Fruit fly (Drosophila melanogaster) whole organism, embryonic: ENCODE measurements around the gene CG43450.

Experiments
- B-H1 ChIP-seq: fragments of 200-800 bp; sonication (Bioruptor generic); IDR thresholded peaks from 3 replicates; pipeline ENCODE4 v1.3.6; 2022; ENCODE audit warnings: missing biosample characterization, missing genetic modification characterization
- CG11456 ChIP-seq: fragments of 200-800 bp; sonication (Bioruptor generic); IDR thresholded peaks from 3 replicates; pipeline ENCODE4 v1.3.6; 2022; ENCODE audit warnings: missing biosample characterization, missing genetic modification characterization
- CG30020 ChIP-seq: fragments of 200-800 bp; optimal IDR thresholded peaks from 2 replicates; lab custom pipeline; 2019; ENCODE audit warnings: missing biosample characterization, mild to moderate bottlenecking, missing genetic modification characterization, moderate library complexity
- CG31224 ChIP-seq: fragments of 200-800 bp; sonication (Bioruptor generic); IDR thresholded peaks from 2 replicates; pipeline ENCODE4 v1.3.6; 2022; ENCODE audit warnings: missing biosample characterization, missing genetic modification characterization
- HLH54F ChIP-seq: fragments of 200-800 bp; sonication (Bioruptor generic); optimal IDR thresholded peaks from 3 replicates; lab custom pipeline; 2016; ENCODE audit warnings: missing biosample characterization, missing genetic modification characterization
- Ravus ChIP-seq: fragments of 200-800 bp; sonication (Bioruptor generic); IDR thresholded peaks from 2 replicates; pipeline ENCODE4 v1.3.6; 2022; ENCODE audit warnings: missing biosample characterization, missing genetic modification characterization
- Sox102F ChIP-seq: fragments of 200-800 bp; sonication (Bioruptor generic); optimal IDR thresholded peaks from 2 replicates; lab custom pipeline; 2018; ENCODE audit warnings: missing biosample characterization, mild to moderate bottlenecking, missing genetic modification characterization, moderate library complexity
- bsh ChIP-seq, 2 experiments: fragments of 200-800 bp; sonication (Bioruptor generic); optimal IDR thresholded peaks; 2 replicates each; lab custom pipeline; 2017 to 2018; ENCODE audit warnings: mild to moderate bottlenecking in 2 of 2, missing biosample characterization in 2 of 2, missing genetic modification characterization in 2 of 2, moderate library complexity in 1 of 2
- cato ChIP-seq: fragments of 200-800 bp; sonication (Bioruptor generic); optimal IDR thresholded peaks from 2 replicates; lab custom pipeline; 2016; ENCODE audit warnings: missing biosample characterization, missing genetic modification characterization, borderline replicate concordance
- esg ChIP-seq: fragments of 200-800 bp; sonication (Bioruptor generic); conservative IDR thresholded peaks from 2 replicates; pipeline ENCODE4 v1.3.6; 2022; ENCODE audit warnings: missing biosample characterization, missing genetic modification characterization
- sc ChIP-seq, 3 experiments: fragments of >200 bp in 2 of 3; fragments of 200-800 bp in 1 of 3; sonication (Bioruptor generic) in 1 of 3; optimal IDR thresholded peaks; 2 replicates in 2 of 3; 3 replicates in 1 of 3; lab custom pipeline; 2017; ENCODE audit warnings: mild to moderate bottlenecking in 1 of 3, missing biosample characterization in 1 of 3, missing genetic modification characterization in 1 of 3, missing genetic modification reagents in 1 of 3
- wor ChIP-seq: fragments of 200-800 bp; sonication (Bioruptor generic); IDR thresholded peaks from 2 replicates; pipeline ENCODE4 v1.3.6; 2022; ENCODE audit warnings: missing biosample characterization, missing genetic modification characterization

- no peak for TF ChIP-seq CG31224
- TF ChIP-seq cato (GFP tag; lab: Kevin White, UChicago), result no peak
- TF ChIP-seq Ravus (GFP tag; lab: Robert Waterston, UW), result no peak
- TF ChIP-seq CG11456, result no peak
- TF ChIP-seq HLH54F (GFP tag; lab: Kevin White, UChicago), result no peak
- no peak for TF ChIP-seq wor (GFP tag; lab: Robert Waterston, UW)
- no peak for TF ChIP-seq CG30020 (tag; lab: Kevin White, UChicago)
- no peak for TF ChIP-seq sc (optimal IDR thresholded peaks at IDR 0.05; lab: Kevin White, UChicago)
- no peak for TF ChIP-seq sc (GFP tag; optimal IDR thresholded peaks at IDR 0.05; lab: Kevin White, UChicago)
- no peak for TF ChIP-seq B-H1 (GFP tag; lab: Robert Waterston, UW)
- no peak for TF ChIP-seq Sox102F
- no peak for TF ChIP-seq bsh (GFP tag; optimal IDR thresholded peaks at IDR 0.05; lab: Kevin White, UChicago)
- no peak for TF ChIP-seq esg
Observed at dm6 chr3R:12197641-12198040, 2.5 kb downstream of the CG43450 start, which contains the start of gene Adk1.
